Fruit fly (Drosophila melanogaster) whole organism, embryonic: Measurements from ENCODE around the gene CG14424.

Experiments used
- BEAF-32 ChIP-seq: fragments of 200-800 bp; sonication (Bioruptor generic); optimal IDR thresholded peaks from 3 replicates; lab custom pipeline; 2017; ENCODE audit warnings: missing biosample characterization, missing genetic modification characterization, mild to moderate bottlenecking, moderate library complexity, missing genetic modification reagents
- CG10147 ChIP-seq: fragments of 200-800 bp; sonication (Bioruptor generic); optimal IDR thresholded peaks from 2 replicates; lab custom pipeline; 2019; ENCODE audit warnings: missing biosample characterization, mild to moderate bottlenecking, missing genetic modification characterization, moderate library complexity
- CG12155 ChIP-seq: fragments of 200-800 bp; sonication (Bioruptor generic); optimal IDR thresholded peaks from 3 replicates; lab custom pipeline; 2016; ENCODE audit warnings: missing biosample characterization, missing genetic modification characterization
- CG13424 ChIP-seq: fragments of 200-800 bp; sonication (Bioruptor generic); optimal IDR thresholded peaks from 2 replicates; lab custom pipeline; 2019; ENCODE audit warnings: missing biosample characterization, mild to moderate bottlenecking, missing genetic modification characterization, moderate library complexity
- CG14441 ChIP-seq: fragments of 200-800 bp; sonication (Bioruptor generic); IDR thresholded peaks from 2 replicates; pipeline ENCODE4 v1.3.6; 2022; ENCODE audit warnings: missing biosample characterization, missing genetic modification characterization
- CG14710 ChIP-seq: fragments of 200-800 bp; sonication (Bioruptor generic); optimal IDR thresholded peaks from 3 replicates; lab custom pipeline; 2019; ENCODE audit warnings: missing biosample characterization, mild to moderate bottlenecking, missing genetic modification characterization, moderate library complexity
- CG17912 ChIP-seq: fragments of 200-800 bp; sonication (Bioruptor generic); optimal IDR thresholded peaks from 2 replicates; lab custom pipeline; 2018; ENCODE audit warnings: missing biosample characterization, mild to moderate bottlenecking, missing genetic modification characterization
- CG2712 ChIP-seq: fragments of 200-800 bp; optimal IDR thresholded peaks from 3 replicates; lab custom pipeline; 2019; ENCODE audit warnings: missing biosample characterization, mild to moderate bottlenecking, missing genetic modification characterization, moderate library complexity
- CG30431 ChIP-seq: fragments of 200-800 bp; sonication (Bioruptor generic); optimal IDR thresholded peaks from 2 replicates; lab custom pipeline; 2017; ENCODE audit warnings: missing biosample characterization, missing genetic modification characterization
- CG42726 ChIP-seq: fragments of 200-800 bp; sonication (Bioruptor generic); IDR thresholded peaks from 2 replicates; pipeline ENCODE4 v1.3.6; 2022; ENCODE audit warnings: missing biosample characterization, missing genetic modification characterization; ENCODE audit not compliant: partially characterized antibody
- CG4328 ChIP-seq: fragments of 200-800 bp; sonication (Bioruptor generic); optimal IDR thresholded peaks from 3 replicates; lab custom pipeline; 2017; ENCODE audit warnings: missing biosample characterization, missing genetic modification reagents, missing genetic modification characterization
- CG4820 ChIP-seq: fragments of 200-800 bp; sonication (Bioruptor generic); optimal IDR thresholded peaks from 3 replicates; lab custom pipeline; 2016; ENCODE audit warnings: missing biosample characterization, missing genetic modification characterization
- CG6175 ChIP-seq: fragments of 200-800 bp; sonication (Bioruptor generic); IDR thresholded peaks from 3 replicates; pipeline ENCODE4 v1.3.6; 2022; ENCODE audit warnings: missing biosample characterization, missing genetic modification characterization
- CG7271 ChIP-seq: fragments of 200-800 bp; sonication (Bioruptor generic); optimal IDR thresholded peaks from 2 replicates; lab custom pipeline; 2018; ENCODE audit warnings: missing biosample characterization, mild to moderate bottlenecking, missing genetic modification characterization, moderate library complexity
- CG8388 ChIP-seq: fragments of 200-800 bp; sonication (Bioruptor generic); optimal IDR thresholded peaks from 2 replicates; lab custom pipeline; 2019; ENCODE audit warnings: missing biosample characterization, mild to moderate bottlenecking, missing genetic modification characterization, moderate library complexity
- CG9797 ChIP-seq: fragments of 200-800 bp; sonication (Bioruptor generic); optimal IDR thresholded peaks from 3 replicates; lab custom pipeline; 2018; ENCODE audit warnings: missing biosample characterization, mild to moderate bottlenecking, missing genetic modification characterization
- Chrac-16 ChIP-seq: fragments of 200-800 bp; sonication (Bioruptor generic); optimal IDR thresholded peaks from 3 replicates; lab custom pipeline; 2016; ENCODE audit warnings: missing biosample characterization, missing genetic modification characterization
- CrebB ChIP-seq: fragments of 200-800 bp; sonication (Bioruptor generic); optimal IDR thresholded peaks from 3 replicates; lab custom pipeline; 2018; ENCODE audit warnings: missing biosample characterization, mild to moderate bottlenecking, missing genetic modification characterization
- Gsc ChIP-seq: fragments of 200-800 bp; sonication (Bioruptor generic); IDR thresholded peaks from 2 replicates; pipeline ENCODE4 v1.3.6; 2022; ENCODE audit warnings: missing biosample characterization, missing genetic modification characterization
- HLH54F ChIP-seq: fragments of 200-800 bp; sonication (Bioruptor generic); optimal IDR thresholded peaks from 3 replicates; lab custom pipeline; 2016; ENCODE audit warnings: missing biosample characterization, missing genetic modification characterization
- Lpt ChIP-seq: fragments of >200 bp; optimal IDR thresholded peaks from 2 replicates; lab custom pipeline; 2018; ENCODE audit warnings: missing biosample characterization, missing genetic modification characterization
- NC2α ChIP-seq: fragments of 200-800 bp; sonication (Bioruptor generic); optimal IDR thresholded peaks from 2 replicates; lab custom pipeline; 2016; ENCODE audit warnings: missing biosample characterization, missing genetic modification characterization
- NfI ChIP-seq: fragments of 200-800 bp; sonication (Bioruptor generic); optimal IDR thresholded peaks from 3 replicates; lab custom pipeline; 2018; ENCODE audit warnings: missing biosample characterization, mild to moderate bottlenecking, missing genetic modification characterization, moderate library complexity
- Oli ChIP-seq: fragments of 200-800 bp; sonication (Bioruptor generic); optimal IDR thresholded peaks from 2 replicates; lab custom pipeline; 2018; ENCODE audit warnings: missing biosample characterization, mild to moderate bottlenecking, missing genetic modification characterization, moderate library complexity
- Pdp1 ChIP-seq, 2 experiments: fragments of 200-800 bp; sonication (Bioruptor generic); optimal IDR thresholded peaks; 3 replicates each; lab custom pipeline; 2016; ENCODE audit warnings: missing biosample characterization in 2 of 2, missing genetic modification characterization in 2 of 2, mild to moderate bottlenecking in 1 of 2, moderate library complexity in 1 of 2
- Rfx ChIP-seq: fragments of 200-800 bp; sonication (Bioruptor generic); IDR thresholded peaks from 2 replicates; pipeline ENCODE4 v1.3.6; 2022; ENCODE audit warnings: missing biosample characterization, missing genetic modification characterization
- Sox102F ChIP-seq: fragments of 200-800 bp; sonication (Bioruptor generic); optimal IDR thresholded peaks from 2 replicates; lab custom pipeline; 2018; ENCODE audit warnings: missing biosample characterization, mild to moderate bottlenecking, missing genetic modification characterization, moderate library complexity
- Taf1 ChIP-seq: fragments of 200-800 bp; sonication (Bioruptor generic); IDR thresholded peaks from 2 replicates; pipeline ENCODE4 v1.3.6; 2022; ENCODE audit warnings: missing biosample characterization, missing genetic modification characterization
- Xrp1 ChIP-seq: fragments of 200-800 bp; sonication (Bioruptor generic); IDR thresholded peaks from 2 replicates; pipeline ENCODE4 v1.3.6; 2022; ENCODE audit warnings: missing biosample characterization, missing genetic modification characterization
- bcd ChIP-seq: fragments of 200-800 bp; sonication (Bioruptor generic); optimal IDR thresholded peaks from 2 replicates; lab custom pipeline; 2017; ENCODE audit warnings: missing biosample characterization, mild to moderate bottlenecking, missing genetic modification characterization
- bowl ChIP-seq: fragments of 200-800 bp; sonication (Bioruptor generic); IDR thresholded peaks from 2 replicates; pipeline ENCODE4 v1.3.6; 2022; ENCODE audit warnings: missing biosample characterization, missing genetic modification characterization
- chif ChIP-seq, 2 experiments: fragments of 200-800 bp; sonication (Bioruptor generic); optimal IDR thresholded peaks; 3 replicates each; lab custom pipeline; 2016; ENCODE audit warnings: missing biosample characterization in 2 of 2, missing genetic modification characterization in 2 of 2
- dati ChIP-seq: fragments of 200-800 bp; sonication (Bioruptor generic); IDR thresholded peaks from 2 replicates; pipeline ENCODE4 v1.3.6; 2022; ENCODE audit warnings: missing biosample characterization, missing genetic modification characterization
- dimm ChIP-seq: fragments of 200-800 bp; sonication (Bioruptor generic); IDR thresholded peaks from 2 replicates; pipeline ENCODE4 v1.3.6; 2022; ENCODE audit warnings: missing biosample characterization, missing genetic modification characterization
- dmrt99B ChIP-seq: fragments of 200-800 bp; sonication (Bioruptor generic); optimal IDR thresholded peaks from 2 replicates; lab custom pipeline; 2018; ENCODE audit warnings: missing biosample characterization, mild to moderate bottlenecking, missing genetic modification characterization, moderate library complexity
- ems ChIP-seq: fragments of 200-800 bp; sonication (Bioruptor generic); optimal IDR thresholded peaks from 3 replicates; lab custom pipeline; 2016; ENCODE audit warnings: missing biosample characterization, missing genetic modification characterization
- fru ChIP-seq: fragments of >200 bp; optimal IDR thresholded peaks from 2 replicates; lab custom pipeline; 2017
- gem ChIP-seq: fragments of 200-800 bp; sonication (Bioruptor generic); optimal IDR thresholded peaks from 2 replicates; lab custom pipeline; 2019; ENCODE audit warnings: missing biosample characterization, mild to moderate bottlenecking, missing genetic modification characterization, moderate library complexity
- hkb ChIP-seq, 2 experiments: fragments of 200-800 bp in 1 of 2; fragments of >200 bp in 1 of 2; sonication (Bioruptor generic) in 1 of 2; IDR thresholded peaks in 1 of 2; optimal IDR thresholded peaks in 1 of 2; 2 replicates each; pipeline versions ENCODE4 v1.3.6 to Lab custom; 2017 to 2022; ENCODE audit warnings: missing biosample characterization in 1 of 2, missing genetic modification characterization in 1 of 2
- lmd ChIP-seq: fragments of 200-800 bp; sonication (Bioruptor generic); IDR thresholded peaks from 2 replicates; pipeline ENCODE4 v1.3.6; 2022; ENCODE audit warnings: missing biosample characterization, missing genetic modification characterization
- mirr ChIP-seq: fragments of 200-800 bp; sonication (Bioruptor generic); optimal IDR thresholded peaks from 3 replicates; lab custom pipeline; 2018; ENCODE audit warnings: missing biosample characterization, mild to moderate bottlenecking, missing genetic modification characterization
- otp ChIP-seq: fragments of 200-800 bp; sonication (Bioruptor generic); IDR thresholded peaks from 3 replicates; pipeline ENCODE4, ENCODE4 v1.3.6; 2022; ENCODE audit warnings: missing biosample characterization, missing genetic modification characterization
- prd ChIP-seq, 3 experiments: fragments of >200 bp in 2 of 3; fragments of 200-800 bp in 1 of 3; sonication (Bioruptor generic) in 1 of 3; optimal IDR thresholded peaks in 2 of 3; IDR thresholded peaks in 1 of 3; 2 replicates in 2 of 3; 3 replicates in 1 of 3; pipeline versions ENCODE4 v1.3.6 to Lab custom; 2017 to 2022; ENCODE audit warnings: missing biosample characterization in 1 of 3, missing genetic modification characterization in 1 of 3
- pum ChIP-seq: fragments of 200-800 bp; sonication (Bioruptor generic); optimal IDR thresholded peaks from 2 replicates; lab custom pipeline; 2016; ENCODE audit warnings: missing biosample characterization, missing genetic modification characterization
- sens ChIP-seq: fragments of 200-800 bp; sonication (Bioruptor generic); peaks from one replicate; lab custom pipeline; 2016; ENCODE audit warnings: missing biosample characterization, missing genetic modification characterization
- sens-2 ChIP-seq: fragments of 200-800 bp; sonication (Bioruptor generic); IDR thresholded peaks from 2 replicates; pipeline ENCODE4 v1.3.6; 2022; ENCODE audit warnings: missing biosample characterization, missing genetic modification characterization
- sna ChIP-seq: fragments of 200-800 bp; sonication (Bioruptor generic); IDR thresholded peaks from 2 replicates; pipeline ENCODE4 v1.3.6; 2022; ENCODE audit warnings: missing biosample characterization, missing genetic modification characterization; ENCODE audit not compliant: partially characterized antibody
- stc ChIP-seq: fragments of 200-800 bp; sonication (Bioruptor generic); IDR thresholded peaks from 2 replicates; pipeline ENCODE4 v1.3.6; 2022; ENCODE audit warnings: missing biosample characterization, missing genetic modification characterization
- trh ChIP-seq: fragments of 200-800 bp; sonication (Bioruptor generic); optimal IDR thresholded peaks from 2 replicates; lab custom pipeline; 2016; ENCODE audit warnings: missing biosample characterization, missing genetic modification characterization
- wor ChIP-seq: fragments of 200-800 bp; sonication (Bioruptor generic); IDR thresholded peaks from 2 replicates; pipeline ENCODE4 v1.3.6; 2022; ENCODE audit warnings: missing biosample characterization, missing genetic modification characterization
- zfh1 ChIP-seq: fragments of 200-800 bp; sonication (Bioruptor generic); IDR thresholded peaks from 3 replicates; pipeline ENCODE4 v1.3.6; 2022; ENCODE audit warnings: missing biosample characterization, missing genetic modification characterization

Gene CG14424

DNA sequence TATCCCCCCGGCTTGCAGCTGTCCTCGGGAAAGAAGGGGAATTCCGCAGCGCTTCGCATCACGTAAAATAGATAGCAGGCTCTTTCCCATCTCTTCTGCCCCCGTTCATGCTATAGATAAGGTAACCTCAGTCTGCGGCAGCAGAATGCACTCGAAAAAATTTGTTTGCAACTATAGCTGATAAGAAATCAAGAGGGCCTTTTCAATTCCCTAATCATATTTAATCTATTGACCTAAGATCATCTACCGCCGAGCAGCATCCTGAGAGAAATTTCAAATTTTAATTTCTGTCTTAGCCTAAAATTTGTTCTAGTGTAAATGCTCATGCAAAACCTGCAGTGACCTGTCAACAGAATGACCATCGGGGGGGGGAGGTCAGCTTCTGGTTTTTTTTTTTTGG is 29.6 kb upstream of the CG14424 start (continued):
- TF ChIP-seq Pdp1 (GFP tag; optimal IDR thresholded peaks at IDR 0.05; lab: Kevin White, UChicago) (no peak), CG13424 (tag; lab: Kevin White, UChicago) (no peak), CG4328 (GFP tag; lab: Kevin White, UChicago) (no peak), dati (GFP tag; lab: Robert Waterston, UW) (no peak), bcd (GFP tag; lab: Kevin White, UChicago) (no peak), Oli (tag; lab: Kevin White, UChicago) (no peak), CG4820 (GFP tag; lab: Kevin White, UChicago) (peak; percentile 7), gem (tag; lab: Kevin White, UChicago) (peak; percentile 33), Gsc (GFP tag; lab: Robert Waterston, UW) (no peak), CG17912 (GFP tag; lab: Kevin White, UChicago) (no peak), Lpt (GFP tag; lab: Kevin White, UChicago) (no peak), sna (GFP tag; lab: Robert Waterston, UW) (no peak), fru (lab: Kevin White, UChicago) (no peak), dmrt99B (tag; lab: Kevin White, UChicago) (no peak), Taf1 (GFP tag; lab: Robert Waterston, UW) (no peak), sens-2 (GFP tag; lab: Robert Waterston, UW) (no peak), stc (GFP tag; lab: Robert Waterston, UW) (no peak), Chrac-16 (GFP tag; lab: Kevin White, UChicago) (no peak), lmd (GFP tag; lab: Robert Waterston, UW) (no peak), hkb (optimal IDR thresholded peaks at IDR 0.05; lab: Kevin White, UChicago) (no peak), hkb (GFP tag; IDR thresholded peaks at IDR 0.05; lab: Robert Waterston, UW) (no peak), NC2α (GFP tag; lab: Kevin White, UChicago) (no peak), Xrp1 (GFP tag; lab: Robert Waterston, UW) (peak; percentile 27; the same call in 1 of the 2 replicates), CG7271 (tag; lab: Kevin White, UChicago) (no peak), CG9797 (GFP tag; lab: Kevin White, UChicago) (no peak), mirr (GFP tag; lab: Kevin White, UChicago) (no peak), chif (GFP tag; optimal IDR thresholded peaks at IDR 0.05; lab: Kevin White, UChicago) (peak in 1 of 2 experiments; percentile 1), CG14441 (0 out of 2 replicates have a peak, but pooled peaks have one; percentile 12), CG10147 (GFP tag; lab: Kevin White, UChicago) (no peak), CG8388 (GFP tag; lab: Kevin White, UChicago) (no peak), wor (GFP tag; lab: Robert Waterston, UW) (no peak), sens (GFP tag; lab: Kevin White, UChicago) (peak; percentile 85), Rfx (GFP tag; lab: Robert Waterston, UW) (no peak), CG2712 (tag; lab: Kevin White, UChicago) (peak; percentile 22), CG6175 (GFP tag; lab: Robert Waterston, UW) (no peak), pum (peak; percentile 1), BEAF-32 (GFP tag; lab: Kevin White, UChicago) (no peak), Sox102F (GFP tag; lab: Kevin White, UChicago) (peak; percentile 15), trh (GFP tag; lab: Kevin White, UChicago) (no peak), CG30431 (GFP tag; lab: Kevin White, UChicago) (no peak), zfh1 (GFP tag; lab: Robert Waterston, UW) (peak; percentile 27; the same call in 1 of the 3 replicates), NfI (GFP tag; lab: Kevin White, UChicago) (no peak), ems (no peak), otp (no peak), CG42726 (GFP tag; lab: Robert Waterston, UW) (no peak), CG12155 (GFP tag; lab: Kevin White, UChicago) (no peak), bowl (no peak), CG14710 (tag; lab: Kevin White, UChicago) (peak; percentile 1), prd (optimal IDR thresholded peaks at IDR 0.05; lab: Kevin White, UChicago) (no peak), prd (GFP tag; IDR thresholded peaks at IDR 0.05; lab: Robert Waterston, UW) (peak; percentile 52; the same call in 1 of the 3 replicates), HLH54F (GFP tag; lab: Kevin White, UChicago) (no peak), CrebB (tag; lab: Kevin White, UChicago) (no peak), dimm (GFP tag; lab: Robert Waterston, UW) (no peak)
